Fruit fly (Drosophila melanogaster) whole organism, embryonic: ENCODE measurements around the gene CG10301.
A peak's percentile ranks its signal among the peaks of the same experiment; 100 is the strongest.

Source experiments
- Ada2b ChIP-seq: fragments of 200-800 bp; sonication (Bioruptor generic); IDR thresholded peaks from 2 replicates; pipeline ENCODE4 v1.3.6; 2022; ENCODE audit warnings: missing biosample characterization, missing genetic modification characterization
- Atf-2 ChIP-seq: fragments of 200-800 bp; sonication (Bioruptor generic); optimal IDR thresholded peaks from 2 replicates; lab custom pipeline; 2016; ENCODE audit warnings: missing biosample characterization, missing genetic modification characterization
- Atf6 ChIP-seq: fragments of 200-800 bp; sonication (Bioruptor generic); IDR thresholded peaks from 2 replicates; pipeline ENCODE4 v1.3.6; 2022; ENCODE audit warnings: missing biosample characterization, missing genetic modification characterization
- BtbVII ChIP-seq: fragments of 200-800 bp; sonication (Bioruptor generic); optimal IDR thresholded peaks from 3 replicates; lab custom pipeline; 2017; ENCODE audit warnings: missing biosample characterization, mild to moderate bottlenecking, missing genetic modification characterization
- CG10543 ChIP-seq: fragments of 200-800 bp; sonication (Bioruptor generic); optimal IDR thresholded peaks from 3 replicates; lab custom pipeline; 2017; ENCODE audit warnings: missing biosample characterization, mild to moderate bottlenecking, missing genetic modification characterization, moderate library complexity
- CG1233 ChIP-seq: fragments of 200-800 bp; sonication (Bioruptor generic); optimal IDR thresholded peaks from 4 replicates; lab custom pipeline; 2018; ENCODE audit warnings: missing biosample characterization, mild to moderate bottlenecking, missing genetic modification characterization
- CG12744 ChIP-seq: fragments of 200-800 bp; sonication (Bioruptor generic); optimal IDR thresholded peaks from 2 replicates; lab custom pipeline; 2016; ENCODE audit warnings: missing biosample characterization, missing genetic modification characterization
- CG13287 ChIP-seq: fragments of 200-800 bp; sonication (Bioruptor generic); IDR thresholded peaks from 2 replicates; pipeline ENCODE4 v1.3.6; 2022; ENCODE audit warnings: missing biosample characterization, missing genetic modification characterization; ENCODE audit not compliant: partially characterized antibody
- CG13296 ChIP-seq: fragments of 200-800 bp; sonication (Bioruptor generic); optimal IDR thresholded peaks from 3 replicates; lab custom pipeline; 2018; ENCODE audit warnings: missing biosample characterization, mild to moderate bottlenecking, missing genetic modification characterization
- CG13424 ChIP-seq: fragments of 200-800 bp; sonication (Bioruptor generic); optimal IDR thresholded peaks from 2 replicates; lab custom pipeline; 2019; ENCODE audit warnings: missing biosample characterization, mild to moderate bottlenecking, missing genetic modification characterization, moderate library complexity
- CG13894 ChIP-seq: fragments of 200-800 bp; sonication (Bioruptor generic); optimal IDR thresholded peaks from 3 replicates; lab custom pipeline; 2018; ENCODE audit warnings: missing biosample characterization, mild to moderate bottlenecking, missing genetic modification characterization, moderate library complexity
- CG15514 ChIP-seq: fragments of 200-800 bp; sonication (Bioruptor generic); optimal IDR thresholded peaks from 3 replicates; lab custom pipeline; 2017; ENCODE audit warnings: missing biosample characterization, missing genetic modification characterization, mild to moderate bottlenecking, moderate library complexity, missing genetic modification reagents
- CG16863 ChIP-seq: fragments of 200-800 bp; sonication (Bioruptor generic); optimal IDR thresholded peaks from 3 replicates; lab custom pipeline; 2016; ENCODE audit warnings: missing biosample characterization, missing genetic modification characterization
- CG17912 ChIP-seq: fragments of 200-800 bp; sonication (Bioruptor generic); optimal IDR thresholded peaks from 2 replicates; lab custom pipeline; 2018; ENCODE audit warnings: missing biosample characterization, mild to moderate bottlenecking, missing genetic modification characterization
- CG2116 ChIP-seq: fragments of 200-800 bp; sonication (Bioruptor generic); optimal IDR thresholded peaks from 3 replicates; lab custom pipeline; 2018; ENCODE audit warnings: missing biosample characterization, mild to moderate bottlenecking, missing genetic modification characterization
- CG2875 ChIP-seq: fragments of 200-800 bp; sonication (Bioruptor generic); optimal IDR thresholded peaks from 2 replicates; lab custom pipeline; 2017; ENCODE audit warnings: missing biosample characterization, mild to moderate bottlenecking, missing genetic modification characterization, missing genetic modification reagents
- CG30020 ChIP-seq: fragments of 200-800 bp; optimal IDR thresholded peaks from 2 replicates; lab custom pipeline; 2019; ENCODE audit warnings: missing biosample characterization, mild to moderate bottlenecking, missing genetic modification characterization, moderate library complexity
- CG31441 ChIP-seq: fragments of 200-800 bp; sonication (Bioruptor generic); IDR thresholded peaks from 2 replicates; pipeline ENCODE4 v1.3.6; 2022; ENCODE audit warnings: missing biosample characterization, missing genetic modification characterization
- CG3407 ChIP-seq: fragments of 200-800 bp; sonication (Bioruptor generic); optimal IDR thresholded peaks from 2 replicates; lab custom pipeline; 2018; ENCODE audit warnings: missing biosample characterization, mild to moderate bottlenecking, missing genetic modification characterization
- CG42726 ChIP-seq: fragments of 200-800 bp; sonication (Bioruptor generic); IDR thresholded peaks from 2 replicates; pipeline ENCODE4 v1.3.6; 2022; ENCODE audit warnings: missing biosample characterization, missing genetic modification characterization; ENCODE audit not compliant: partially characterized antibody
- CG4328 ChIP-seq: fragments of 200-800 bp; sonication (Bioruptor generic); optimal IDR thresholded peaks from 3 replicates; lab custom pipeline; 2017; ENCODE audit warnings: missing biosample characterization, missing genetic modification reagents, missing genetic modification characterization
- CG6654 ChIP-seq: fragments of 200-800 bp; sonication (Bioruptor generic); optimal IDR thresholded peaks from 2 replicates; lab custom pipeline; 2017; ENCODE audit warnings: missing biosample characterization, mild to moderate bottlenecking, missing genetic modification characterization
- CG7987 ChIP-seq: fragments of 200-800 bp; sonication (Bioruptor generic); optimal IDR thresholded peaks from 2 replicates; lab custom pipeline; 2018; ENCODE audit warnings: missing biosample characterization, mild to moderate bottlenecking, missing genetic modification characterization, moderate library complexity
- CG9727 ChIP-seq: fragments of 200-800 bp; sonication (Bioruptor generic); optimal IDR thresholded peaks from 3 replicates; lab custom pipeline; 2017; ENCODE audit warnings: missing biosample characterization, mild to moderate bottlenecking, missing genetic modification characterization
- CoRest ChIP-seq: fragments of 200-800 bp; sonication (Bioruptor generic); optimal IDR thresholded peaks from 3 replicates; lab custom pipeline; 2018; ENCODE audit warnings: missing biosample characterization, mild to moderate bottlenecking, missing genetic modification characterization, moderate library complexity
- GATAe ChIP-seq: fragments of 200-800 bp; sonication (Bioruptor generic); conservative IDR thresholded peaks from 2 replicates; pipeline ENCODE4 v1.3.6; 2022; ENCODE audit warnings: missing biosample characterization, missing genetic modification characterization
- H15 ChIP-seq: fragments of 200-800 bp; sonication (Bioruptor generic); IDR thresholded peaks from 3 replicates; pipeline ENCODE4 v1.3.6; 2022; ENCODE audit warnings: missing biosample characterization, missing genetic modification characterization
- HLH4C ChIP-seq: fragments of 200-800 bp; sonication (Bioruptor generic); IDR thresholded peaks from 3 replicates; pipeline ENCODE4 v1.3.6; 2022; ENCODE audit warnings: missing biosample characterization, missing genetic modification characterization; ENCODE audit not compliant: partially characterized antibody
- MBD-R2 ChIP-seq: fragments of 200-800 bp; sonication (Bioruptor generic); IDR thresholded peaks from 2 replicates; pipeline ENCODE4 v1.3.6; 2022; ENCODE audit warnings: missing biosample characterization, missing genetic modification characterization
- Meics ChIP-seq: fragments of 200-800 bp; sonication (Bioruptor generic); optimal IDR thresholded peaks from 2 replicates; lab custom pipeline; 2017; ENCODE audit warnings: missing biosample characterization, mild to moderate bottlenecking, missing genetic modification characterization
- Opbp ChIP-seq: fragments of 200-800 bp; sonication (Bioruptor generic); IDR thresholded peaks from 3 replicates; pipeline ENCODE4 v1.3.6; 2022; ENCODE audit warnings: missing biosample characterization, missing genetic modification characterization; ENCODE audit not compliant: partially characterized antibody
- bbx ChIP-seq: fragments of 200-800 bp; sonication (Bioruptor generic); IDR thresholded peaks from 2 replicates; pipeline ENCODE4 v1.3.6; 2022; ENCODE audit warnings: missing biosample characterization, missing genetic modification characterization; ENCODE audit not compliant: partially characterized antibody
- cwo ChIP-seq: fragments of 200-800 bp; sonication (Bioruptor generic); optimal IDR thresholded peaks from 3 replicates; lab custom pipeline; 2017; ENCODE audit warnings: missing biosample characterization, missing genetic modification characterization, mild to moderate bottlenecking, moderate library complexity, missing genetic modification reagents
- dmrt11E ChIP-seq: fragments of 200-800 bp; sonication (Bioruptor generic); optimal IDR thresholded peaks from 3 replicates; lab custom pipeline; 2018; ENCODE audit warnings: missing biosample characterization, mild to moderate bottlenecking, missing genetic modification characterization, moderate library complexity
- fd64A ChIP-seq: fragments of 200-800 bp; sonication (Bioruptor generic); optimal IDR thresholded peaks from 3 replicates; lab custom pipeline; 2018; ENCODE audit warnings: missing biosample characterization, mild to moderate bottlenecking, missing genetic modification characterization
- ftz-f1 ChIP-seq: fragments of 200-800 bp; sonication (Bioruptor generic); optimal IDR thresholded peaks from 2 replicates; lab custom pipeline; 2016; ENCODE audit warnings: missing biosample characterization, missing genetic modification characterization
- gt ChIP-seq: fragments of 200-800 bp; sonication (Bioruptor generic); IDR thresholded peaks from 2 replicates; pipeline ENCODE4 v1.3.6; 2022; ENCODE audit warnings: missing biosample characterization, missing genetic modification characterization
- klu ChIP-seq: fragments of 200-800 bp; sonication (Bioruptor generic); IDR thresholded peaks from 2 replicates; pipeline ENCODE4 v1.3.6; 2022; ENCODE audit warnings: missing biosample characterization, missing genetic modification characterization
- lab ChIP-seq: fragments of 200-800 bp; sonication (Bioruptor generic); optimal IDR thresholded peaks from 3 replicates; lab custom pipeline; 2017; ENCODE audit warnings: missing biosample characterization, missing genetic modification characterization, mild to moderate bottlenecking, moderate library complexity, missing genetic modification reagents
- nau ChIP-seq: fragments of 200-800 bp; sonication (Bioruptor generic); optimal IDR thresholded peaks from 3 replicates; lab custom pipeline; 2017; ENCODE audit warnings: missing biosample characterization, mild to moderate bottlenecking, missing genetic modification characterization, missing genetic modification reagents
- pfk ChIP-seq: fragments of 200-800 bp; sonication (Bioruptor generic); optimal IDR thresholded peaks from 2 replicates; lab custom pipeline; 2018; ENCODE audit warnings: missing biosample characterization, mild to moderate bottlenecking, missing genetic modification characterization, moderate library complexity
- ranshi ChIP-seq: fragments of 200-800 bp; sonication (Bioruptor generic); IDR thresholded peaks from 2 replicates; pipeline ENCODE4 v1.3.6; 2022; ENCODE audit warnings: missing biosample characterization, missing genetic modification characterization
- row ChIP-seq: fragments of 200-800 bp; sonication (Bioruptor generic); IDR thresholded peaks from 3 replicates; pipeline ENCODE4 v1.3.6; 2022; ENCODE audit warnings: missing biosample characterization, missing genetic modification characterization
- sens ChIP-seq: fragments of 200-800 bp; sonication (Bioruptor generic); peaks from one replicate; lab custom pipeline; 2016; ENCODE audit warnings: missing biosample characterization, missing genetic modification characterization
- sqz ChIP-seq: fragments of 200-800 bp; sonication (Bioruptor generic); optimal IDR thresholded peaks from 3 replicates; lab custom pipeline; 2018; ENCODE audit warnings: missing biosample characterization, mild to moderate bottlenecking, missing genetic modification characterization
- tna ChIP-seq: fragments of 200-800 bp; sonication (Bioruptor generic); IDR thresholded peaks from 2 replicates; pipeline ENCODE4 v1.3.6; 2022; ENCODE audit warnings: missing biosample characterization, missing genetic modification characterization; ENCODE audit not compliant: partially characterized antibody
- toy ChIP-seq: fragments of 200-800 bp; sonication (Bioruptor generic); IDR thresholded peaks from 2 replicates; pipeline ENCODE4 v1.3.6; 2022; ENCODE audit warnings: missing biosample characterization, missing genetic modification characterization
- zen2 ChIP-seq: fragments of 200-800 bp; sonication (Bioruptor generic); IDR thresholded peaks from 3 replicates; pipeline ENCODE4 v1.3.6; 2022; ENCODE audit warnings: missing biosample characterization, missing genetic modification characterization; ENCODE audit not compliant: partially characterized antibody

The CG10301 gene

dm6 chr3R:23725711-23726349 lies 15.9 kb downstream of the CG10301 start (continued):
- TF ChIP-seq CG31441 (GFP tag; lab: Robert Waterston, UW): no peak
- no peak for TF ChIP-seq dmrt11E
- no peak for TF ChIP-seq Atf-2 (GFP tag; lab: Kevin White, UChicago)
- peak; percentile 68 for TF ChIP-seq lab
- peak; percentile 23 for TF ChIP-seq CG7987 (GFP tag; lab: Kevin White, UChicago)
- TF ChIP-seq CG4328 (GFP tag; lab: Kevin White, UChicago): peak; percentile 34
- peak; percentile 49; the same call in 1 of the 2 replicates for TF ChIP-seq Atf6 (GFP tag; lab: Robert Waterston, UW)
- TF ChIP-seq pfk: peak; percentile 34
- peak; percentile 86 for TF ChIP-seq CG10543 (GFP tag; lab: Kevin White, UChicago)
- TF ChIP-seq bbx (GFP tag; lab: Robert Waterston, UW): no peak
- no peak for TF ChIP-seq klu (GFP tag; lab: Robert Waterston, UW)
- peak; percentile 20 for TF ChIP-seq CoRest (tag; lab: Kevin White, UChicago)
- TF ChIP-seq CG15514 (GFP tag; lab: Kevin White, UChicago): peak; percentile 40
- TF ChIP-seq CG13424: no peak
- no peak for TF ChIP-seq CG30020 (tag; lab: Kevin White, UChicago)
- no peak for TF ChIP-seq gt (GFP tag; lab: Robert Waterston, UW)
- no peak for TF ChIP-seq Meics (GFP tag; lab: Kevin White, UChicago)
- TF ChIP-seq HLH4C (GFP tag; lab: Robert Waterston, UW): no peak
- TF ChIP-seq Opbp (GFP tag; lab: Robert Waterston, UW): no peak
- peak; percentile 20; the same call in 1 of the 2 replicates for TF ChIP-seq MBD-R2 (GFP tag; lab: Robert Waterston, UW)
- no peak for TF ChIP-seq CG2875
- peak; percentile 78 for TF ChIP-seq sqz (GFP tag; lab: Kevin White, UChicago)
- peak; percentile 61 for TF ChIP-seq CG13296 (GFP tag; lab: Kevin White, UChicago)
- no peak for TF ChIP-seq row (GFP tag; lab: Robert Waterston, UW)
- TF ChIP-seq CG6654: no peak
- no peak for TF ChIP-seq tna (GFP tag; lab: Robert Waterston, UW)
- TF ChIP-seq CG16863 (GFP tag; lab: Kevin White, UChicago): no peak
- peak; percentile 49 for TF ChIP-seq cwo (GFP tag; lab: Kevin White, UChicago)
- TF ChIP-seq fd64A (GFP tag; lab: Kevin White, UChicago): peak; percentile 42
- TF ChIP-seq ranshi (GFP tag; lab: Robert Waterston, UW): no peak
- TF ChIP-seq CG2116 (GFP tag; lab: Kevin White, UChicago): no peak
- peak; percentile 50 for TF ChIP-seq BtbVII (GFP tag; lab: Kevin White, UChicago)
- TF ChIP-seq CG9727 (GFP tag; lab: Kevin White, UChicago): peak; percentile 13
- TF ChIP-seq GATAe (GFP tag; lab: Robert Waterston, UW): no peak
- no peak for TF ChIP-seq H15 (GFP tag; lab: Robert Waterston, UW)
- no peak for TF ChIP-seq zen2 (GFP tag; lab: Robert Waterston, UW)
- peak; percentile 21 for TF ChIP-seq CG1233 (GFP tag; lab: Kevin White, UChicago)
- peak; percentile 30 for TF ChIP-seq CG12744
- TF ChIP-seq Ada2b (GFP tag; lab: Robert Waterston, UW): no peak
- TF ChIP-seq CG42726: peak; percentile 19; the same call in 1 of the 2 replicates
- TF ChIP-seq sens (GFP tag; lab: Kevin White, UChicago): peak; percentile 66
- 0 out of 2 replicates have a peak, but pooled peaks have one; percentile 7 for TF ChIP-seq CG13287
- peak; percentile 10 for TF ChIP-seq CG3407 (GFP tag; lab: Kevin White, UChicago)
- peak; percentile 93 for TF ChIP-seq CG13894 (tag; lab: Kevin White, UChicago)
- TF ChIP-seq nau (GFP tag; lab: Kevin White, UChicago): peak; percentile 40
- peak; percentile 71 for TF ChIP-seq ftz-f1 (GFP tag; lab: Kevin White, UChicago)
- no peak for TF ChIP-seq CG17912 (GFP tag; lab: Kevin White, UChicago)
- TF ChIP-seq toy: 0 out of 2 replicates have a peak, but pooled peaks have one; percentile 7
